Worm (Caenorhabditis elegans): ENCODE results near the gene F52E1.2.

DNA sequence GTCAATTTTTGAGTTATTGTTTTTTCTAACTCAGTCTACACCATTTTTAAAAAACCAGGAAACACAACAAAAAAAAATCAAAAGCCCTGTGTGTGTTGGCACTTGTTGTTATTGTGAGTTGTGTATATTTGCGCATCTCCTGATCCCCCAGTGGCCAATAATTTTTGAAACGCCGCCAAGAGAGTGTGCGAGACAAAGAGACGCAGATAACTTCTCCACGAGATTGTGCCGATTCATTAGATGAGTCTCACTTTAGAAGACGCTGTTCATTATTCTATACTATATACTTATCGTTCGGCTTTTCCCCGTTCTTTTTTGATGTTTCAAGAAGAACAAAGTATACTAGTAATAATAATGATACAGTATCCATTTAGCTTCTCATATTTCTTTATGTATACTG is 40.3 kb downstream of the F52E1.2 start:
- TF ChIP-seq fos-1 (tag; optimal IDR thresholded peaks at IDR 0.05) (no peak), ceh-28 (tag; optimal IDR thresholded peaks at IDR 0.05) (no peak), egl-27 (tag; optimal IDR thresholded peaks at IDR 0.05) (no peak), mdl-1 (tag; optimal IDR thresholded peaks at IDR 0.05) (no peak), ama-1 (optimal IDR thresholded peaks at IDR 0.05) (no peak), nfya-1 (tag; optimal IDR thresholded peaks at IDR 0.05; ENCODE audit: insufficient read depth) (no peak), ceh-9 (tag; optimal IDR thresholded peaks at IDR 0.05) (no peak), nhr-28 (tag; optimal IDR thresholded peaks at IDR 0.05) (no peak), nhr-237 (tag; optimal IDR thresholded peaks at IDR 0.05) (no peak)
